Fruit fly (Drosophila melanogaster): ENCODE results near the gene CG3902.

DNA sequence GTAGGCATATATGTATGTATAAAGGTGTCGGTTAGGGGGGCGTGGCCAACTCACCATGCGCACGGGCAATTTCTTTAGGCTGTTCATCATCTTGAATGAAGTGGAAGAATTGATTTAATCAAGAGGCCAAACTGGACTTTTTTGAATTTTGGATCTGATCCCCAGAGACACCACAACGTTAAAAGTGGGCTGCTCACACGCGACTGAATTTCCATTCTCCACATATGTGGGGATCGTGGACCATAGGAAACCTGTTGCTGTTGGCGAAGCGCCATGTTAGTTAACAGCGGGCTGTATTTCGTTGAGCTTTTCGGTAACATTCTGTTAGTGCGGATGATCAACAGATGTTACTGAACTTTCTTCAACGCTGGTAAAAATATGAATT lies at the start of gene CG3902:
- no peak for TF ChIP-seq ovo (GFP tag; optimal IDR thresholded peaks at IDR 0.05)
- TF ChIP-seq pad (GFP tag; optimal IDR thresholded peaks at IDR 0.05) = peak; percentile 3
- peak; percentile 85 for TF ChIP-seq Mnt (GFP tag; optimal IDR thresholded peaks at IDR 0.05)
- TF ChIP-seq CG7101 (tag; optimal IDR thresholded peaks at IDR 0.05) = peak; percentile 45
- TF ChIP-seq kay (GFP tag; ENCODE audit: borderline replicate concordance) = no peak
- TF ChIP-seq Hr96 (GFP tag; optimal IDR thresholded peaks at IDR 0.05) = peak; percentile 29
